Worm (Caenorhabditis elegans) whole organism, early embryonic: ENCODE measurements around the gene C41G11.1.

ENCODE experiments used
- aly-1 ChIP-seq: sonication (generic microtip); optimal IDR thresholded peaks from 2 replicates; lab custom pipeline; 2016; ENCODE audit warnings: missing genetic modification characterization, missing compliant biosample characterization
- flt-1 ChIP-seq: fragments of 200-800 bp; sonication (Bioruptor generic); IDR thresholded peaks from 2 replicates; pipeline ENCODE4 v1.3.6; 2022; ENCODE audit warnings: missing genetic modification characterization, missing compliant biosample characterization
- scrt-1 ChIP-seq: fragments of 200-800 bp; sonication (Bioruptor generic); IDR thresholded peaks from 2 replicates; pipeline ENCODE4 v1.3.6; 2022; ENCODE audit warnings: missing genetic modification characterization, missing compliant biosample characterization

The C41G11.1 gene

DNA sequence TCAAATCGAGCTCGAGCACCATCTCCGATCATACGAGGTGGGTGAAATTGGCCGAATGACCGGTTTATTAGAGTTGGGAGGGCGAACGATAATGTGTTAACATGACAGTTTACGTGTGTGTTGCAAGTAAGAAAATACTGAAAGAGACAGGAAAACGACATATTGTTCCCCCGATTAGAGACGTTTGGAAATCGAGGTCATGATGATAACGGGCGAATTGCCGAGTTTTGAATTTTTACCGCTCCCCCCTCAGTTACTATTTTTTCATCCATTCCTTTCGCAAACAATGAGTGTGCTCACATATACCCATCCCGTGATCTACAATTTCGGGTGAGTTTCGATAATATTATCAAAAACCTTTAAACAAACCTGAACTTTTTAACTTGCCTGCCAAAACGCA, 50.3 kb downstream of the C41G11.1 start:
- TF ChIP-seq aly-1 (tag; lab: Kevin White, UChicago): no peak
- no peak for TF ChIP-seq flt-1
- no peak for TF ChIP-seq scrt-1 (GFP tag; lab: Robert Waterston, UW)
